Worm (Caenorhabditis elegans) whole organism, L4 larva: ENCODE results near the gene mdt-11.

Experiments
- ama-1 ChIP-seq: fragments of 150-350 bp; optimal IDR thresholded peaks from 2 replicates; lab custom pipeline; 2014; ENCODE audit warnings: inconsistent platforms, mixed read lengths
- egl-27 ChIP-seq: sonication (generic microtip); optimal IDR thresholded peaks from 3 replicates; lab custom pipeline; 2017; ENCODE audit warnings: missing biosample characterization, missing genetic modification reagents, missing genetic modification characterization
- fkh-10 ChIP-seq: fragments of 150-350 bp; optimal IDR thresholded peaks from 2 replicates; lab custom pipeline; 2014; ENCODE audit warnings: missing biosample characterization, missing genetic modification reagents, missing genetic modification characterization
- hif-1 ChIP-seq, 2 experiments: sonication (generic microtip); optimal IDR thresholded peaks; 2 replicates each; lab custom pipeline; 2016 to 2017; ENCODE audit warnings: missing compliant biosample characterization in 2 of 2, missing genetic modification characterization in 2 of 2, missing genetic modification reagents in 2 of 2, missing genotype in 2 of 2, mild to moderate bottlenecking in 1 of 2
- lsy-2 ChIP-seq, 2 experiments: fragments of 150-350 bp in 1 of 2; sonication (generic microtip) in 1 of 2; optimal IDR thresholded peaks; 2 replicates each; lab custom pipeline; 2014 to 2017; ENCODE audit warnings: missing biosample characterization in 2 of 2, missing genetic modification characterization in 2 of 2
- mdt-29 ChIP-seq: fragments of 200-800 bp; sonication (Bioruptor generic); IDR thresholded peaks from 2 replicates; pipeline ENCODE4 v1.3.6; 2022; ENCODE audit warnings: missing genetic modification reagents, missing genetic modification characterization, missing compliant biosample characterization
- unc-39 ChIP-seq: sonication (generic microtip); optimal IDR thresholded peaks from 2 replicates; lab custom pipeline; 2017; ENCODE audit warnings: missing biosample characterization, missing genetic modification characterization
- zfp-3 ChIP-seq: fragments of 200-800 bp; sonication (Bioruptor generic); conservative IDR thresholded peaks from 2 replicates; pipeline ENCODE4 v1.3.6; 2022; ENCODE audit warnings: missing genetic modification reagents, missing genetic modification characterization, missing compliant biosample characterization
- ztf-11 ChIP-seq: fragments of 150-350 bp; optimal IDR thresholded peaks from 2 replicates; lab custom pipeline; 2014; ENCODE audit warnings: missing biosample characterization, missing genetic modification characterization

DNA sequence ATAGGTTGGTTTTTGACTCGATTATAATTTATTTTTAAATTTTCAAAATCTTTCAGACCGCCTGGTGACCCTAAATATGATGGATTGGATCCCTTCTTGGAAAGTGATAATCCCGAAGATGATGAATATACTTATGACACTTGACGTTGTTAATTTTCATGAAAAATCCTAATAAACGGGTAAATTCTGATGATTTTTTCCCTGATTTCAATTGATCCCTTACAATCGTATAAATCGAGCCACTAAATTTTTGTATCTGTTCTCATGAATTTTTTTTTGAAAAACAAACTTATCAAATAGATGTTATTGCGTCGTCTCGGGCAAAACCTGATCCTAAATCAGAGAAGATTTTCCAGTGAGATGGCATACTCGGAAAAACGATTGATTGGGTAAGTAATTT lies 1.9 kb downstream of the mdt-11 start, which contains the start of gene R144.13:
- TF ChIP-seq egl-27 (tag; lab: Kevin White, UChicago) (no peak), ztf-11 (tag; lab: Kevin White, UChicago) (no peak), hif-1 (tag; optimal IDR thresholded peaks at IDR 0.05; lab: Kevin White, UChicago) (no peak), fkh-10 (no peak), ama-1 (no peak), lsy-2 (tag; optimal IDR thresholded peaks at IDR 0.05; lab: Kevin White, UChicago) (no peak), unc-39 (tag; lab: Kevin White, UChicago) (no peak), mdt-29 (GFP tag; lab: Robert Waterston, UW) (no peak), zfp-3 (GFP tag; lab: Robert Waterston, UW) (no peak)
